Fruit fly (Drosophila melanogaster) whole organism, embryonic: ENCODE measurements around the gene Caper.

ENCODE experiments used
- Bgb ChIP-seq: fragments of 200-800 bp; sonication (Bioruptor generic); IDR thresholded peaks from 2 replicates; pipeline ENCODE4 v1.3.6; 2022; ENCODE audit warnings: missing biosample characterization, missing genetic modification characterization; ENCODE audit not compliant: partially characterized antibody
- CG1024 ChIP-seq: fragments of 200-800 bp; sonication (Bioruptor generic); IDR thresholded peaks from 2 replicates; pipeline ENCODE4 v1.3.6; 2022; ENCODE audit warnings: missing biosample characterization, missing genetic modification characterization
- CG10321 ChIP-seq: fragments of 200-800 bp; sonication (Bioruptor generic); IDR thresholded peaks from 2 replicates; pipeline ENCODE4 v1.3.6; 2022; ENCODE audit warnings: missing biosample characterization, missing genetic modification characterization
- CG10366 ChIP-seq: fragments of 200-800 bp; sonication (Bioruptor generic); IDR thresholded peaks from 2 replicates; pipeline ENCODE4 v1.3.6; 2022; ENCODE audit warnings: missing biosample characterization, missing genetic modification characterization
- CG10431 ChIP-seq: fragments of 200-800 bp; sonication (Bioruptor generic); optimal IDR thresholded peaks from 3 replicates; lab custom pipeline; 2018; ENCODE audit warnings: missing biosample characterization, mild to moderate bottlenecking, missing genetic modification characterization
- CG10565 ChIP-seq: fragments of 200-800 bp; sonication (Bioruptor generic); optimal IDR thresholded peaks from 3 replicates; lab custom pipeline; 2016; ENCODE audit warnings: missing biosample characterization, mild to moderate bottlenecking, missing genetic modification characterization
- CG11560 ChIP-seq: fragments of 200-800 bp; sonication (Bioruptor generic); IDR thresholded peaks from 3 replicates; pipeline ENCODE4 v1.3.6; 2022; ENCODE audit warnings: missing biosample characterization, missing genetic modification characterization
- CG12236 ChIP-seq: fragments of 200-800 bp; sonication (Bioruptor generic); optimal IDR thresholded peaks from 2 replicates; lab custom pipeline; 2016; ENCODE audit warnings: missing biosample characterization, missing genetic modification characterization
- CG14441 ChIP-seq: fragments of 200-800 bp; sonication (Bioruptor generic); IDR thresholded peaks from 2 replicates; pipeline ENCODE4 v1.3.6; 2022; ENCODE audit warnings: missing biosample characterization, missing genetic modification characterization
- CG16813 ChIP-seq: fragments of 200-800 bp; sonication (Bioruptor generic); IDR thresholded peaks from 3 replicates; pipeline ENCODE4 v1.3.6; 2022; ENCODE audit warnings: missing biosample characterization, missing genetic modification characterization; ENCODE audit not compliant: partially characterized antibody
- CG17385 ChIP-seq: fragments of 200-800 bp; sonication (Bioruptor generic); optimal IDR thresholded peaks from 3 replicates; lab custom pipeline; 2018; ENCODE audit warnings: missing biosample characterization, mild to moderate bottlenecking, missing genetic modification characterization
- CG17912 ChIP-seq: fragments of 200-800 bp; sonication (Bioruptor generic); optimal IDR thresholded peaks from 2 replicates; lab custom pipeline; 2018; ENCODE audit warnings: missing biosample characterization, mild to moderate bottlenecking, missing genetic modification characterization
- CG2712 ChIP-seq: fragments of 200-800 bp; optimal IDR thresholded peaks from 3 replicates; lab custom pipeline; 2019; ENCODE audit warnings: missing biosample characterization, mild to moderate bottlenecking, missing genetic modification characterization, moderate library complexity
- CG31365 ChIP-seq: fragments of 200-800 bp; sonication (Bioruptor generic); optimal IDR thresholded peaks from 2 replicates; lab custom pipeline; 2018; ENCODE audit warnings: missing biosample characterization, mild to moderate bottlenecking, missing genetic modification characterization
- CG31388 ChIP-seq: fragments of 200-800 bp; sonication (Bioruptor generic); optimal IDR thresholded peaks from 2 replicates; lab custom pipeline; 2016; ENCODE audit warnings: missing biosample characterization, missing genetic modification characterization
- CG6254 ChIP-seq: fragments of 200-800 bp; sonication (Bioruptor generic); optimal IDR thresholded peaks from 3 replicates; lab custom pipeline; 2017; ENCODE audit warnings: mild to moderate bottlenecking, missing biosample characterization, missing genetic modification reagents, missing genetic modification characterization
- CG6654 ChIP-seq: fragments of 200-800 bp; sonication (Bioruptor generic); optimal IDR thresholded peaks from 2 replicates; lab custom pipeline; 2017; ENCODE audit warnings: missing biosample characterization, mild to moderate bottlenecking, missing genetic modification characterization
- CG7271 ChIP-seq: fragments of 200-800 bp; sonication (Bioruptor generic); optimal IDR thresholded peaks from 2 replicates; lab custom pipeline; 2018; ENCODE audit warnings: missing biosample characterization, mild to moderate bottlenecking, missing genetic modification characterization, moderate library complexity
- CG7745 ChIP-seq: fragments of 200-800 bp; sonication (Bioruptor generic); optimal IDR thresholded peaks from 2 replicates; lab custom pipeline; 2018; ENCODE audit warnings: missing biosample characterization, mild to moderate bottlenecking, missing genetic modification characterization, moderate library complexity
- CG7839 ChIP-seq: fragments of 200-800 bp; sonication (Bioruptor generic); optimal IDR thresholded peaks from 3 replicates; lab custom pipeline; 2018; ENCODE audit warnings: missing biosample characterization, mild to moderate bottlenecking, missing genetic modification characterization, moderate library complexity
- CG7987 ChIP-seq: fragments of 200-800 bp; sonication (Bioruptor generic); optimal IDR thresholded peaks from 2 replicates; lab custom pipeline; 2018; ENCODE audit warnings: missing biosample characterization, mild to moderate bottlenecking, missing genetic modification characterization, moderate library complexity
- CG9727 ChIP-seq: fragments of 200-800 bp; sonication (Bioruptor generic); optimal IDR thresholded peaks from 3 replicates; lab custom pipeline; 2017; ENCODE audit warnings: missing biosample characterization, mild to moderate bottlenecking, missing genetic modification characterization
- CG9797 ChIP-seq: fragments of 200-800 bp; sonication (Bioruptor generic); optimal IDR thresholded peaks from 3 replicates; lab custom pipeline; 2018; ENCODE audit warnings: missing biosample characterization, mild to moderate bottlenecking, missing genetic modification characterization
- Camta ChIP-seq: fragments of 200-800 bp; sonication (Bioruptor generic); optimal IDR thresholded peaks from 2 replicates; lab custom pipeline; 2016; ENCODE audit warnings: missing biosample characterization, missing genetic modification characterization
- Chrac-16 ChIP-seq: fragments of 200-800 bp; sonication (Bioruptor generic); optimal IDR thresholded peaks from 3 replicates; lab custom pipeline; 2016; ENCODE audit warnings: missing biosample characterization, missing genetic modification characterization
- Fer1 ChIP-seq: fragments of 200-800 bp; sonication (Bioruptor generic); optimal IDR thresholded peaks from 2 replicates; lab custom pipeline; 2017; ENCODE audit warnings: missing biosample characterization, mild to moderate bottlenecking, missing genetic modification characterization
- Hand ChIP-seq: fragments of 200-800 bp; sonication (Bioruptor generic); optimal IDR thresholded peaks from 2 replicates; lab custom pipeline; 2017; ENCODE audit warnings: mild to moderate bottlenecking, missing biosample characterization, missing genetic modification reagents, missing genetic modification characterization
- Mrtf ChIP-seq: fragments of 200-800 bp; sonication (Bioruptor generic); IDR thresholded peaks from 3 replicates; pipeline ENCODE4 v1.3.6; 2022; ENCODE audit warnings: missing biosample characterization, missing genetic modification characterization
- NfI ChIP-seq: fragments of 200-800 bp; sonication (Bioruptor generic); optimal IDR thresholded peaks from 3 replicates; lab custom pipeline; 2018; ENCODE audit warnings: missing biosample characterization, mild to moderate bottlenecking, missing genetic modification characterization, moderate library complexity
- Ptx1 ChIP-seq: fragments of 200-800 bp; sonication (Bioruptor generic); IDR thresholded peaks from 2 replicates; pipeline ENCODE4 v1.3.6; 2022; ENCODE audit warnings: missing biosample characterization, missing genetic modification characterization
- amos ChIP-seq: fragments of 200-800 bp; sonication (Bioruptor generic); IDR thresholded peaks from 2 replicates; pipeline ENCODE4 v1.3.6; 2022; ENCODE audit warnings: missing biosample characterization, missing genetic modification characterization; ENCODE audit not compliant: partially characterized antibody
- dmrt99B ChIP-seq: fragments of 200-800 bp; sonication (Bioruptor generic); optimal IDR thresholded peaks from 2 replicates; lab custom pipeline; 2018; ENCODE audit warnings: missing biosample characterization, mild to moderate bottlenecking, missing genetic modification characterization, moderate library complexity
- dysf ChIP-seq: fragments of 200-800 bp; sonication (Bioruptor generic); IDR thresholded peaks from 3 replicates; pipeline ENCODE4 v1.3.6; 2022; ENCODE audit warnings: missing biosample characterization, missing genetic modification characterization
- ems ChIP-seq: fragments of 200-800 bp; sonication (Bioruptor generic); optimal IDR thresholded peaks from 3 replicates; lab custom pipeline; 2016; ENCODE audit warnings: missing biosample characterization, missing genetic modification characterization
- fd96Cb ChIP-seq: fragments of 200-800 bp; sonication (Bioruptor generic); optimal IDR thresholded peaks from 2 replicates; lab custom pipeline; 2018; ENCODE audit warnings: missing biosample characterization, mild to moderate bottlenecking, missing genetic modification characterization, moderate library complexity
- ftz-f1 ChIP-seq: fragments of 200-800 bp; sonication (Bioruptor generic); optimal IDR thresholded peaks from 2 replicates; lab custom pipeline; 2016; ENCODE audit warnings: missing biosample characterization, missing genetic modification characterization
- ham ChIP-seq: fragments of 200-800 bp; sonication (Bioruptor generic); IDR thresholded peaks from 2 replicates; pipeline ENCODE4 v1.3.6; 2022; ENCODE audit warnings: missing biosample characterization, missing genetic modification characterization
- lbe ChIP-seq: fragments of 200-800 bp; sonication (Bioruptor generic); optimal IDR thresholded peaks from 2 replicates; lab custom pipeline; 2016; ENCODE audit warnings: missing biosample characterization, mild to moderate bottlenecking, missing genetic modification characterization
- lov ChIP-seq, 2 experiments: fragments of 200-800 bp in 1 of 2; fragments of >200 bp in 1 of 2; sonication (Bioruptor generic) in 1 of 2; IDR thresholded peaks in 1 of 2; optimal IDR thresholded peaks in 1 of 2; 2 replicates in 1 of 2; 3 replicates in 1 of 2; pipeline versions ENCODE4 v1.3.6 to Lab custom; 2017 to 2022; ENCODE audit warnings: missing biosample characterization in 1 of 2, missing genetic modification characterization in 1 of 2
- mld ChIP-seq: fragments of 200-800 bp; sonication (Bioruptor generic); IDR thresholded peaks from 3 replicates; pipeline ENCODE4 v1.3.6; 2022; ENCODE audit warnings: missing biosample characterization, missing genetic modification characterization; ENCODE audit not compliant: partially characterized antibody
- oc ChIP-seq: fragments of 200-800 bp; sonication (Bioruptor generic); optimal IDR thresholded peaks from 2 replicates; lab custom pipeline; 2018; ENCODE audit warnings: missing biosample characterization, mild to moderate bottlenecking, missing genetic modification characterization, moderate library complexity
- odd ChIP-seq: fragments of 200-800 bp; sonication (Bioruptor generic); optimal IDR thresholded peaks from 2 replicates; lab custom pipeline; 2017; ENCODE audit warnings: missing biosample characterization, mild to moderate bottlenecking, missing genetic modification characterization
- otp ChIP-seq: fragments of 200-800 bp; sonication (Bioruptor generic); IDR thresholded peaks from 3 replicates; pipeline ENCODE4, ENCODE4 v1.3.6; 2022; ENCODE audit warnings: missing biosample characterization, missing genetic modification characterization
- peb ChIP-seq: fragments of 200-800 bp; sonication (Bioruptor generic); IDR thresholded peaks from 2 replicates; pipeline ENCODE4 v1.3.6; 2022; ENCODE audit warnings: missing biosample characterization, missing genetic modification characterization
- pum ChIP-seq: fragments of 200-800 bp; sonication (Bioruptor generic); optimal IDR thresholded peaks from 2 replicates; lab custom pipeline; 2016; ENCODE audit warnings: missing biosample characterization, missing genetic modification characterization
- repo ChIP-seq: fragments of 200-800 bp; sonication (Bioruptor generic); optimal IDR thresholded peaks from 2 replicates; lab custom pipeline; 2016; ENCODE audit warnings: missing biosample characterization, missing genetic modification characterization
- tna ChIP-seq: fragments of 200-800 bp; sonication (Bioruptor generic); IDR thresholded peaks from 2 replicates; pipeline ENCODE4 v1.3.6; 2022; ENCODE audit warnings: missing biosample characterization, missing genetic modification characterization; ENCODE audit not compliant: partially characterized antibody
- vnd ChIP-seq: fragments of 200-800 bp; sonication (Bioruptor generic); IDR thresholded peaks from 3 replicates; pipeline ENCODE4 v1.3.6; 2022; ENCODE audit warnings: missing biosample characterization, missing genetic modification characterization; ENCODE audit not compliant: partially characterized antibody

The Caper gene

dm6 chr2L:7023614-7024259 is 8.8 kb upstream of the Caper start, which contains the start of gene Gart (continued):
- peak; percentile 53 for TF ChIP-seq repo (GFP tag; lab: Kevin White, UChicago)
- TF ChIP-seq vnd (GFP tag; lab: Robert Waterston, UW) = no peak
- peak; percentile 74 for TF ChIP-seq lbe
- TF ChIP-seq peb (GFP tag; lab: Robert Waterston, UW) = no peak
- no peak for TF ChIP-seq lov (optimal IDR thresholded peaks at IDR 0.05; lab: Kevin White, UChicago)
- TF ChIP-seq lov (GFP tag; IDR thresholded peaks at IDR 0.05; lab: Robert Waterston, UW) = no peak
- peak; percentile 74 for TF ChIP-seq Ptx1 (GFP tag; lab: Robert Waterston, UW)
- TF ChIP-seq ftz-f1 (GFP tag; lab: Kevin White, UChicago) = peak; percentile 18
- 0 out of 2 replicates have a peak, but pooled peaks have one; percentile 30 for TF ChIP-seq CG14441 (GFP tag; lab: Robert Waterston, UW)
- TF ChIP-seq pum (GFP tag; lab: Kevin White, UChicago) = peak; percentile 64
- TF ChIP-seq CG17385 = peak; percentile 76
- peak; percentile 70 for TF ChIP-seq CG1024 (GFP tag; lab: Robert Waterston, UW)
- TF ChIP-seq Hand (GFP tag; lab: Kevin White, UChicago) = peak; percentile 59
- TF ChIP-seq ems (GFP tag; lab: Kevin White, UChicago) = peak; percentile 22
- no peak for TF ChIP-seq CG2712 (tag; lab: Kevin White, UChicago)
- peak; percentile 62; the same call in 1 of the 2 replicates for TF ChIP-seq CG10366 (GFP tag; lab: Robert Waterston, UW)
- TF ChIP-seq CG7271 = no peak
- no peak for TF ChIP-seq CG11560 (tag; lab: Robert Waterston, UW)
- TF ChIP-seq CG12236 (GFP tag; lab: Kevin White, UChicago) = peak; percentile 46
- TF ChIP-seq Chrac-16 (GFP tag; lab: Kevin White, UChicago) = peak; percentile 57
- no peak for TF ChIP-seq CG6654
- TF ChIP-seq otp (GFP tag; lab: Robert Waterston, UW) = peak; percentile 70; the same call in 2 of the 3 replicates
- TF ChIP-seq dysf (GFP tag; lab: Robert Waterston, UW) = peak; percentile 75; the same call in 2 of the 3 replicates
- no peak for TF ChIP-seq CG31388
- TF ChIP-seq CG7839 (tag; lab: Kevin White, UChicago) = peak; percentile 78
- no peak; the same call in 1 of the 2 replicates for TF ChIP-seq amos (GFP tag; lab: Robert Waterston, UW)
- TF ChIP-seq CG9797 (GFP tag; lab: Kevin White, UChicago) = no peak
- TF ChIP-seq fd96Cb (tag; lab: Kevin White, UChicago) = peak; percentile 22
- no peak for TF ChIP-seq CG16813 (GFP tag; lab: Robert Waterston, UW)
- TF ChIP-seq CG10321 (GFP tag; lab: Robert Waterston, UW) = no peak
- TF ChIP-seq CG7987 = no peak
- TF ChIP-seq dmrt99B (tag; lab: Kevin White, UChicago) = peak; percentile 61
- TF ChIP-seq tna (GFP tag; lab: Robert Waterston, UW) = no peak
- TF ChIP-seq CG7745 (tag; lab: Kevin White, UChicago) = no peak
- peak; percentile 59 for TF ChIP-seq odd (GFP tag; lab: Kevin White, UChicago)
- TF ChIP-seq Camta (GFP tag; lab: Kevin White, UChicago) = peak; percentile 22
- TF ChIP-seq Mrtf = peak; percentile 46; the same call in 1 of the 3 replicates
- TF ChIP-seq oc (tag; lab: Kevin White, UChicago) = peak; percentile 36
- TF ChIP-seq CG9727 (GFP tag; lab: Kevin White, UChicago) = peak; percentile 72
- no peak for TF ChIP-seq Fer1 (GFP tag; lab: Kevin White, UChicago)
- TF ChIP-seq CG6254 = no peak
- TF ChIP-seq mld (GFP tag; lab: Robert Waterston, UW) = no peak
- TF ChIP-seq CG10431 (GFP tag; lab: Kevin White, UChicago) = peak; percentile 90
- no peak for TF ChIP-seq CG31365
- peak; percentile 61 for TF ChIP-seq NfI
- no peak; the same call in 1 of the 2 replicates for TF ChIP-seq Bgb
- TF ChIP-seq CG10565 (GFP tag; lab: Kevin White, UChicago) = no peak
- TF ChIP-seq ham (GFP tag; lab: Robert Waterston, UW) = no peak; the same call in 1 of the 2 replicates
- TF ChIP-seq CG17912 (GFP tag; lab: Kevin White, UChicago) = no peak
